Worm (Caenorhabditis elegans) whole organism, young adult: ENCODE results near the gene chil-23.

Experiments
- B0035.1 ChIP-seq: sonication (generic microtip); optimal IDR thresholded peaks from 2 replicates; lab custom pipeline; 2016; ENCODE audit warnings: missing genetic modification characterization, mild to moderate bottlenecking, missing compliant biosample characterization, missing genotype, missing genetic modification reagents
- B0336.3 ChIP-seq: fragments of 200-800 bp; sonication (Bioruptor generic); IDR thresholded peaks from 2 replicates; pipeline ENCODE4 v1.3.6; 2022; ENCODE audit warnings: missing genetic modification characterization, missing compliant biosample characterization
- F23B12.7 ChIP-seq: sonication (generic microtip); optimal IDR thresholded peaks from 2 replicates; lab custom pipeline; 2017; ENCODE audit warnings: missing genetic modification characterization, mild to moderate bottlenecking, missing compliant biosample characterization, antibody characterized with exemption, moderate library complexity; ENCODE audit not compliant: insufficient read depth
- F39B2.1 ChIP-seq: fragments of 200-800 bp; sonication (Bioruptor generic); IDR thresholded peaks from 2 replicates; pipeline ENCODE4 v1.3.6; 2022; ENCODE audit warnings: missing genetic modification reagents, missing genetic modification characterization, missing compliant biosample characterization
- F49E8.2 ChIP-seq: sonication (generic microtip); optimal IDR thresholded peaks from 3 replicates; lab custom pipeline; 2017; ENCODE audit warnings: missing genetic modification characterization, mild to moderate bottlenecking, missing compliant biosample characterization, antibody characterized with exemption, moderate library complexity; ENCODE audit not compliant: insufficient read depth
- F55B11.4 ChIP-seq: sonication (generic microtip); optimal IDR thresholded peaks from 2 replicates; lab custom pipeline; 2016; ENCODE audit warnings: missing compliant biosample characterization, missing genetic modification characterization, borderline replicate concordance; ENCODE audit not compliant: insufficient read depth
- F57C9.4 ChIP-seq: sonication (generic microtip); optimal IDR thresholded peaks from 2 replicates; lab custom pipeline; 2017; ENCODE audit warnings: mild to moderate bottlenecking, missing genetic modification characterization, missing compliant biosample characterization
- aptf-2 ChIP-seq: fragments of 200-800 bp; sonication (Bioruptor generic); conservative IDR thresholded peaks from 2 replicates; pipeline ENCODE4 v1.3.6; 2022; ENCODE audit warnings: missing genetic modification reagents, missing genetic modification characterization, missing compliant biosample characterization
- aptf-3 ChIP-seq: fragments of 200-800 bp; sonication (Bioruptor generic); IDR thresholded peaks from 2 replicates; pipeline ENCODE4 v1.3.6; 2022; ENCODE audit warnings: missing genetic modification characterization, missing compliant biosample characterization
- attf-3 ChIP-seq: fragments of 200-800 bp; sonication (Bioruptor generic); conservative IDR thresholded peaks from 2 replicates; pipeline ENCODE4 v1.3.6; 2022; ENCODE audit warnings: missing genetic modification reagents, missing genetic modification characterization, missing compliant biosample characterization
- attf-6 ChIP-seq: fragments of 200-800 bp; sonication (Bioruptor generic); IDR thresholded peaks from 2 replicates; pipeline ENCODE4 v1.3.6; 2022; ENCODE audit warnings: missing genetic modification reagents, missing genetic modification characterization, missing compliant biosample characterization
- bed-1 ChIP-seq: fragments of 200-800 bp; sonication (Bioruptor generic); IDR thresholded peaks from 2 replicates; pipeline ENCODE4 v1.3.6; 2022; ENCODE audit warnings: missing genetic modification reagents, missing genetic modification characterization, missing compliant biosample characterization
- ceh-40 ChIP-seq: fragments of 200-800 bp; sonication (Bioruptor generic); IDR thresholded peaks from 2 replicates; pipeline ENCODE4 v1.3.6; 2022; ENCODE audit warnings: missing genetic modification characterization, missing compliant biosample characterization
- ceh-58 ChIP-seq: fragments of 200-800 bp; sonication (Bioruptor generic); IDR thresholded peaks from 2 replicates; pipeline ENCODE4 v1.3.6; 2022; ENCODE audit warnings: missing genetic modification characterization, missing compliant biosample characterization
- ceh-79 ChIP-seq: sonication (generic microtip); optimal IDR thresholded peaks from 2 replicates; lab custom pipeline; 2017; ENCODE audit warnings: mild to moderate bottlenecking, missing genetic modification characterization, missing compliant biosample characterization
- die-1 ChIP-seq: sonication (generic microtip); optimal IDR thresholded peaks from 2 replicates; lab custom pipeline; 2016; ENCODE audit warnings: missing genotype, mild to moderate bottlenecking, missing genetic modification characterization, missing compliant biosample characterization
- dpff-1 ChIP-seq: sonication (generic microtip); optimal IDR thresholded peaks from 2 replicates; lab custom pipeline; 2017; ENCODE audit warnings: mild to moderate bottlenecking, missing genetic modification characterization, missing compliant biosample characterization
- dpl-1 ChIP-seq: fragments of 150-350 bp; optimal IDR thresholded peaks from 2 replicates; lab custom pipeline; 2014; ENCODE audit warnings: missing biosample characterization, missing genetic modification reagents, missing genetic modification characterization
- efl-1 ChIP-seq: fragments of 150-350 bp; optimal IDR thresholded peaks from 2 replicates; lab custom pipeline; 2014; ENCODE audit warnings: missing biosample characterization, missing genetic modification reagents, missing genetic modification characterization
- egl-44 ChIP-seq: fragments of 200-800 bp; sonication (Bioruptor generic); IDR thresholded peaks from 2 replicates; pipeline ENCODE4 v1.3.6; 2022; ENCODE audit warnings: missing genetic modification reagents, missing genetic modification characterization, missing compliant biosample characterization
- gei-17 ChIP-seq: fragments of 200-800 bp; sonication (Bioruptor generic); optimal IDR thresholded peaks from 2 replicates; lab custom pipeline; 2018; ENCODE audit warnings: mild to moderate bottlenecking, missing genetic modification characterization, missing compliant biosample characterization
- hlh-12 ChIP-seq: sonication (generic microtip); optimal IDR thresholded peaks from 2 replicates; lab custom pipeline; 2016; ENCODE audit warnings: missing genetic modification characterization, missing compliant biosample characterization
- hlh-26 ChIP-seq: fragments of 200-800 bp; sonication (Bioruptor generic); conservative IDR thresholded peaks from 2 replicates; pipeline ENCODE4 v1.3.6; 2022; ENCODE audit warnings: missing genetic modification reagents, missing genetic modification characterization, missing compliant biosample characterization
- hmg-1.2 ChIP-seq: fragments of 200-800 bp; sonication (Bioruptor generic); IDR thresholded peaks from 2 replicates; pipeline ENCODE4 v1.3.6; 2022; ENCODE audit warnings: missing genetic modification reagents, missing genetic modification characterization, missing compliant biosample characterization
- hsf-1 ChIP-seq: fragments of 200-800 bp; sonication (Bioruptor generic); IDR thresholded peaks from 2 replicates; pipeline ENCODE4 v1.3.6; 2022; ENCODE audit warnings: missing genetic modification reagents, missing genetic modification characterization, missing compliant biosample characterization
- lin-40 ChIP-seq: sonication (generic microtip); optimal IDR thresholded peaks from 2 replicates; lab custom pipeline; 2016; ENCODE audit warnings: missing genetic modification characterization, mild to moderate bottlenecking, missing compliant biosample characterization, missing genotype, missing genetic modification reagents
- lsy-27 ChIP-seq: sonication (generic microtip); optimal IDR thresholded peaks from 2 replicates; lab custom pipeline; 2017; ENCODE audit warnings: missing genetic modification characterization, mild to moderate bottlenecking, missing compliant biosample characterization, antibody characterized with exemption, missing genotype, borderline replicate concordance; ENCODE audit not compliant: insufficient read depth
- mes-4 ChIP-seq: sonication (generic microtip); optimal IDR thresholded peaks from 2 replicates; lab custom pipeline; 2016; ENCODE audit warnings: missing genotype, missing genetic modification characterization, missing compliant biosample characterization
- mxl-1 ChIP-seq: sonication (generic microtip); optimal IDR thresholded peaks from 2 replicates; lab custom pipeline; 2016; ENCODE audit warnings: missing genetic modification characterization, missing compliant biosample characterization
- pbrm-1 ChIP-seq: fragments of 200-800 bp; sonication (Bioruptor generic); IDR thresholded peaks from 2 replicates; pipeline ENCODE4 v1.3.6; 2022; ENCODE audit warnings: missing genetic modification reagents, missing genetic modification characterization, missing compliant biosample characterization
- repo-1 ChIP-seq: sonication (generic microtip); optimal IDR thresholded peaks from 2 replicates; lab custom pipeline; 2017; ENCODE audit warnings: mild to moderate bottlenecking, missing genetic modification characterization, missing compliant biosample characterization
- rpc-1 ChIP-seq, 2 experiments: fragments of 150-350 bp in 1 of 2; sonication (generic microtip) in 1 of 2; optimal IDR thresholded peaks; 2 replicates each; lab custom pipeline; 2014 to 2018; ENCODE audit warnings: missing biosample characterization in 1 of 2, missing genetic modification characterization in 1 of 2, missing genetic modification reagents in 1 of 2, missing genotype in 1 of 2
- sdz-38 ChIP-seq: sonication (generic microtip); optimal IDR thresholded peaks from 2 replicates; lab custom pipeline; 2016; ENCODE audit warnings: missing genotype, missing genetic modification characterization, missing compliant biosample characterization
- sea-2 ChIP-seq: fragments of 200-800 bp; sonication (Bioruptor generic); IDR thresholded peaks from 2 replicates; pipeline ENCODE4 v1.3.6; 2022; ENCODE audit warnings: missing genetic modification characterization, missing compliant biosample characterization
- snpc-1.1 ChIP-seq: sonication (generic microtip); optimal IDR thresholded peaks from 2 replicates; lab custom pipeline; 2017; ENCODE audit warnings: missing genetic modification characterization, mild to moderate bottlenecking, missing compliant biosample characterization, antibody characterized with exemption, moderate library complexity, missing genotype, missing genetic modification reagents; ENCODE audit not compliant: insufficient read depth
- snpc-1.3 ChIP-seq: sonication (generic microtip); optimal IDR thresholded peaks from 2 replicates; lab custom pipeline; 2017; ENCODE audit warnings: missing genetic modification characterization, mild to moderate bottlenecking, missing compliant biosample characterization, antibody characterized with exemption, moderate library complexity, missing genotype, missing genetic modification reagents; ENCODE audit not compliant: insufficient read depth
- snpc-3.4 ChIP-seq: sonication (generic microtip); optimal IDR thresholded peaks from 2 replicates; lab custom pipeline; 2017; ENCODE audit warnings: missing genetic modification characterization, mild to moderate bottlenecking, missing compliant biosample characterization, antibody characterized with exemption, moderate library complexity, missing genotype, missing genetic modification reagents
- somi-1 ChIP-seq: fragments of 200-800 bp; sonication (Bioruptor generic); optimal IDR thresholded peaks from 2 replicates; lab custom pipeline; 2018; ENCODE audit warnings: mild to moderate bottlenecking, missing genetic modification characterization, missing compliant biosample characterization
- sptf-2 ChIP-seq: fragments of 200-800 bp; sonication (Bioruptor generic); optimal IDR thresholded peaks from 2 replicates; lab custom pipeline; 2018; ENCODE audit warnings: mild to moderate bottlenecking, missing genetic modification characterization, missing compliant biosample characterization
- tbp1 ChIP-seq: fragments of 200-800 bp; sonication (Bioruptor generic); optimal IDR thresholded peaks from 2 replicates; lab custom pipeline; 2018; ENCODE audit warnings: mild to moderate bottlenecking, missing genetic modification characterization, missing compliant biosample characterization
- tlf-1 ChIP-seq: fragments of 200-800 bp; sonication (Bioruptor generic); optimal IDR thresholded peaks from 2 replicates; lab custom pipeline; 2018; ENCODE audit warnings: mild to moderate bottlenecking, missing genetic modification characterization, missing compliant biosample characterization
- unc-130 ChIP-seq: sonication (generic microtip); optimal IDR thresholded peaks from 2 replicates; lab custom pipeline; 2016; ENCODE audit warnings: missing genetic modification reagents, missing genetic modification characterization, missing compliant biosample characterization
- unc-62 ChIP-seq: fragments of 150-350 bp; optimal IDR thresholded peaks from 2 replicates; lab custom pipeline; 2014; ENCODE audit warnings: missing biosample characterization, missing genetic modification reagents, missing genetic modification characterization
- xnd-1 ChIP-seq: sonication (generic microtip); optimal IDR thresholded peaks from 2 replicates; lab custom pipeline; 2016; ENCODE audit warnings: missing genotype, missing genetic modification reagents, missing genetic modification characterization, missing compliant biosample characterization
- zfh-2 ChIP-seq: fragments of 200-800 bp; sonication (Bioruptor generic); conservative IDR thresholded peaks from 2 replicates; pipeline ENCODE4 v1.3.6; 2022; ENCODE audit warnings: missing genetic modification reagents, missing genetic modification characterization, missing compliant biosample characterization
- ztf-26 ChIP-seq: sonication (generic microtip); optimal IDR thresholded peaks from 2 replicates; lab custom pipeline; 2017; ENCODE audit warnings: missing genetic modification characterization, missing compliant biosample characterization
- ztf-28 ChIP-seq: fragments of 200-800 bp; sonication (Bioruptor generic); IDR thresholded peaks from 2 replicates; pipeline ENCODE4 v1.3.6; 2022; ENCODE audit warnings: missing genetic modification reagents, missing genetic modification characterization, missing compliant biosample characterization
- ztf-3 ChIP-seq: fragments of 200-800 bp; sonication (Bioruptor generic); optimal IDR thresholded peaks from 2 replicates; lab custom pipeline; 2018; ENCODE audit warnings: mild to moderate bottlenecking, missing genetic modification characterization, missing compliant biosample characterization

Gene chil-23

DNA sequence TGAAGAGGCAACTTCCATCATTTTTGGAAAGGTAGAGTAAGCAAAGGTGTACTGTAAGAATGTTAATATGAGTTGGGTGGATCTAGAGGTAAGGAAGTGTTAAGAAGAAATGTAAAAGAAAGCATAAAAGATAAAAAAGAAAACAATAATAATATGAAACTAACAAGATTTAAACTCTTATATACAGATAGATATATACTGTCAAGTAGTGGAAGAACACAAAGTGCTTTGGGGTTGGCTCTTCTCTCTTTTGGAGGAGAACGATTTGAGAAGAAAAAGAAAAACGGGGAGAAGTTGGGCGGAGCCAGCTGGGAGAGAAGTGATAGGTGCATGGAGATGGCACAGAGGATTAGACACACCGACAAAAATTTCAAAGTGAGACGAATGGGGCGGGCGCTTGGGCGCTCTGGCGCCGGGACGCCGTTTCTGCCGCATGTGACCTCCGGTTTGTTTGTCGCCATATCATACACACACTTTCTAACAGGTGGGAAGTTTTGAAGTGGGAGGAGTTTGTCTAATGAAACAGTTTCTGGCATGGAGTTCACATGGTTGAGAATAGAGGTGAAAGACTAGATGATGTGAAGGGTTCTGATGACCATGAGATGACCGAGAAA, 19.0 kb upstream of the chil-23 start, which contains the start of gene T19H5.4 (continued):
- TF ChIP-seq unc-130 (GFP tag; lab: Kevin White, UChicago) (no peak), mes-4 (tag; lab: Kevin White, UChicago) (no peak), ceh-58 (no peak), hmg-1.2 (peak; percentile 53; the same call in 1 of the 2 replicates), dpl-1 (no peak), B0336.3 (GFP tag; lab: Robert Waterston, UW) (peak; percentile 56; the same call in 1 of the 2 replicates), sdz-38 (tag; lab: Kevin White, UChicago) (no peak), bed-1 (GFP tag; lab: Robert Waterston, UW) (no peak), B0035.1 (no peak), sea-2 (GFP tag; lab: Robert Waterston, UW) (0 out of 2 replicates have a peak, but pooled peaks have one; percentile 30), tlf-1 (GFP tag; lab: Kevin White, UChicago) (no peak), F39B2.1 (no peak), F49E8.2 (tag; lab: Kevin White, UChicago) (no peak), ceh-79 (tag; lab: Kevin White, UChicago) (no peak), efl-1 (GFP tag; lab: Kevin White, UChicago) (no peak), die-1 (no peak), aptf-3 (no peak), F23B12.7 (tag; lab: Kevin White, UChicago) (no peak), somi-1 (GFP tag; lab: Kevin White, UChicago) (peak; percentile 67), lin-40 (peak; percentile 47), hsf-1 (no peak), ztf-3 (no peak), ztf-28 (GFP tag; lab: Robert Waterston, UW) (no peak), dpff-1 (tag; lab: Kevin White, UChicago) (no peak), snpc-1.3 (tag; lab: Kevin White, UChicago) (no peak), hlh-26 (GFP tag; lab: Robert Waterston, UW) (no peak), tbp1 (GFP tag; lab: Kevin White, UChicago) (peak; percentile 34), ceh-40 (GFP tag; lab: Robert Waterston, UW) (no peak), hlh-12 (no peak), F55B11.4 (tag; lab: Kevin White, UChicago) (no peak), gei-17 (no peak), sptf-2 (no peak), egl-44 (GFP tag; lab: Robert Waterston, UW) (peak; percentile 73), pbrm-1 (GFP tag; lab: Robert Waterston, UW) (no peak), attf-3 (no peak), xnd-1 (tag; lab: Kevin White, UChicago) (no peak), unc-62 (GFP tag; lab: Kevin White, UChicago) (no peak), aptf-2 (no peak), snpc-3.4 (no peak), mxl-1 (tag; lab: Kevin White, UChicago) (no peak), rpc-1 (optimal IDR thresholded peaks at IDR 0.05; lab: Kevin White, UChicago) (no peak), rpc-1 (tag; optimal IDR thresholded peaks at IDR 0.05; lab: Kevin White, UChicago) (no peak), ztf-26 (tag; lab: Kevin White, UChicago) (peak; percentile 80), zfh-2 (peak; percentile 95), snpc-1.1 (no peak), attf-6 (GFP tag; lab: Robert Waterston, UW) (no peak), lsy-27 (tag; lab: Kevin White, UChicago) (no peak), F57C9.4 (tag; lab: Kevin White, UChicago) (no peak), repo-1 (no peak)
